Worm (Caenorhabditis elegans) whole organism, L1 larva: ENCODE measurements around the gene nhr-88.

Experiments used
- C04F5.9 ChIP-seq: sonication (generic microtip); optimal IDR thresholded peaks from 2 replicates; lab custom pipeline; 2016; ENCODE audit warnings: missing genetic modification characterization, missing compliant biosample characterization
- C34B4.2 ChIP-seq: sonication (generic microtip); optimal IDR thresholded peaks from 2 replicates; lab custom pipeline; 2017; ENCODE audit warnings: mild to moderate bottlenecking, missing genetic modification characterization, missing compliant biosample characterization
- aly-2 ChIP-seq: fragments of 150-350 bp; optimal IDR thresholded peaks from 2 replicates; lab custom pipeline; 2014; ENCODE audit warnings: missing biosample characterization, missing genetic modification characterization
- ama-1 ChIP-seq: fragments of 150-350 bp; optimal IDR thresholded peaks from 2 replicates; lab custom pipeline; 2014
- egl-27 ChIP-seq, 2 experiments: fragments of 150-350 bp in 1 of 2; sonication (generic microtip); optimal IDR thresholded peaks; 3 replicates each; lab custom pipeline; 2017 to 2018; ENCODE audit warnings: missing biosample characterization in 2 of 2, missing genetic modification characterization in 2 of 2, missing genetic modification reagents in 2 of 2
- fkh-10 ChIP-seq: sonication (generic microtip); optimal IDR thresholded peaks from 2 replicates; lab custom pipeline; 2017; ENCODE audit warnings: missing biosample characterization, missing genetic modification reagents, missing genetic modification characterization
- jun-1 ChIP-seq: fragments of 150-350 bp; optimal IDR thresholded peaks from 2 replicates; lab custom pipeline; 2014; ENCODE audit warnings: missing biosample characterization, missing genetic modification reagents, missing genetic modification characterization
- lin-39 ChIP-seq: fragments of 150-350 bp; optimal IDR thresholded peaks from 2 replicates; lab custom pipeline; 2014; ENCODE audit warnings: missing biosample characterization, missing genetic modification reagents, missing genetic modification characterization
- mdl-1 ChIP-seq, 2 experiments: fragments of 150-350 bp; optimal IDR thresholded peaks; 2 replicates each; lab custom pipeline; 2014 to 2017; ENCODE audit warnings: missing biosample characterization in 2 of 2, missing genetic modification characterization in 2 of 2, inconsistent platforms in 1 of 2
- sox-4 ChIP-seq: sonication (generic microtip); optimal IDR thresholded peaks from 2 replicates; lab custom pipeline; 2016; ENCODE audit warnings: missing genetic modification characterization, missing compliant biosample characterization

DNA sequence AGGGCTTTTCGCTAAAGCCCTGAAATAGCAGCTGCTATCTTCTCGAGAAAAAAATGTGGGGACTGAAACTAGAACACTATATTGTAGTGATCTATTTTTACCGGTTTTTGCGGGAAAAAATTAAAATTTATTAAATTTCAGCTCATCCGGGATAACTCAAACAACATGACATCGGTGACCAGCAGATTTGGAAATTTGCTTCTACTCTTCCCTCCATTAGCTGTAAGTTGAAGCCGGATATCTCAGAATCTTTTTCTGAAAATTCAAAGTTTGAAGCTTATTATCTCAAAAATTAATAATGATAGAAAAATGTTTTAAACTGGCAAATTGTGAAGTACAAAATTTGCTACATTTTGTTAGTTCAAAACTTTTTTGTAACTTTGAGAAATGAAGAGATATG lies 7.9 kb downstream of the nhr-88 start:
- TF ChIP-seq ama-1 (no peak), jun-1 (no peak), aly-2 (tag; lab: Kevin White, UChicago) (no peak), fkh-10 (GFP tag; lab: Kevin White, UChicago) (no peak), C34B4.2 (tag; lab: Kevin White, UChicago) (no peak), mdl-1 (tag; optimal IDR thresholded peaks at IDR 0.05; lab: Kevin White, UChicago) (no peak), sox-4 (tag; lab: Kevin White, UChicago) (no peak), egl-27 (tag; optimal IDR thresholded peaks at IDR 0.05; lab: Kevin White, UChicago) (no peak), lin-39 (tag; lab: Kevin White, UChicago) (no peak), C04F5.9 (no peak)
